Worm (Caenorhabditis elegans): ENCODE measurements around the gene nhr-171.

ce11 chrV:7529840-7530239, 18.3 kb downstream of the nhr-171 start, which contains the start of gene swt-2:
- TF ChIP-seq alr-1 (tag; optimal IDR thresholded peaks at IDR 0.05) (no peak), dmd-4 (tag; optimal IDR thresholded peaks at IDR 0.05) (no peak), ceh-82 (tag; optimal IDR thresholded peaks at IDR 0.05) (no peak), nhr-237 (tag; optimal IDR thresholded peaks at IDR 0.05) (no peak), ztf-4 (tag; optimal IDR thresholded peaks at IDR 0.05) (no peak), nhr-77 (tag; optimal IDR thresholded peaks at IDR 0.05) (no peak), sma-9 (GFP tag; optimal IDR thresholded peaks at IDR 0.05) (no peak), sma-9 (tag; optimal IDR thresholded peaks at IDR 0.05) (no peak), fos-1 (tag; optimal IDR thresholded peaks at IDR 0.05) (no peak), ztf-11 (tag; optimal IDR thresholded peaks at IDR 0.05) (no peak), lsy-2 (tag; optimal IDR thresholded peaks at IDR 0.05) (no peak), R02D3.7 (tag; optimal IDR thresholded peaks at IDR 0.05) (no peak), ztf-1 (GFP tag; conservative IDR thresholded peaks at IDR 0.05) (no peak), mdl-1 (tag; optimal IDR thresholded peaks at IDR 0.05) (no peak)
